Fruit fly (Drosophila melanogaster) whole organism, embryonic: ENCODE measurements around the gene Cad99C.

Source experiments
- Antp ChIP-seq: fragments of 200-800 bp; sonication (Bioruptor generic); optimal IDR thresholded peaks from 3 replicates; lab custom pipeline; 2016; ENCODE audit warnings: missing biosample characterization, missing genetic modification characterization
- Asciz ChIP-seq: fragments of 200-800 bp; sonication (Bioruptor generic); optimal IDR thresholded peaks from 2 replicates; lab custom pipeline; 2017; ENCODE audit warnings: missing biosample characterization, mild to moderate bottlenecking, missing genetic modification characterization, missing genetic modification reagents
- Atf-2 ChIP-seq: fragments of 200-800 bp; sonication (Bioruptor generic); optimal IDR thresholded peaks from 2 replicates; lab custom pipeline; 2016; ENCODE audit warnings: missing biosample characterization, missing genetic modification characterization
- Atf3 ChIP-seq: fragments of 200-800 bp; sonication (Bioruptor generic); optimal IDR thresholded peaks from 3 replicates; lab custom pipeline; 2016; ENCODE audit warnings: missing biosample characterization, missing genetic modification characterization
- Bdp1 ChIP-seq: fragments of 200-800 bp; sonication (Bioruptor generic); optimal IDR thresholded peaks from 3 replicates; lab custom pipeline; 2016; ENCODE audit warnings: missing biosample characterization, missing genetic modification characterization
- CG10366 ChIP-seq: fragments of 200-800 bp; sonication (Bioruptor generic); IDR thresholded peaks from 2 replicates; pipeline ENCODE4 v1.3.6; 2022; ENCODE audit warnings: missing biosample characterization, missing genetic modification characterization
- CG12104 ChIP-seq: fragments of 200-800 bp; sonication (Bioruptor generic); optimal IDR thresholded peaks from 3 replicates; lab custom pipeline; 2016; ENCODE audit warnings: missing biosample characterization, missing genetic modification characterization
- CG12942 ChIP-seq: fragments of 200-800 bp; sonication (Bioruptor generic); optimal IDR thresholded peaks from 3 replicates; lab custom pipeline; 2016; ENCODE audit warnings: missing biosample characterization, missing genetic modification characterization
- CG13775 ChIP-seq: fragments of 200-800 bp; sonication (Bioruptor generic); optimal IDR thresholded peaks from 3 replicates; lab custom pipeline; 2017; ENCODE audit warnings: missing biosample characterization, mild to moderate bottlenecking, missing genetic modification characterization
- CG14965 ChIP-seq: fragments of 200-800 bp; sonication (Bioruptor generic); optimal IDR thresholded peaks from 2 replicates; lab custom pipeline; 2016; ENCODE audit warnings: missing biosample characterization, missing genetic modification characterization, borderline replicate concordance
- CG15011 ChIP-seq: fragments of 200-800 bp; sonication (Bioruptor generic); optimal IDR thresholded peaks from 3 replicates; lab custom pipeline; 2018; ENCODE audit warnings: missing biosample characterization, mild to moderate bottlenecking, missing genetic modification characterization
- CG15073 ChIP-seq: fragments of 200-800 bp; sonication (Bioruptor generic); optimal IDR thresholded peaks from 2 replicates; lab custom pipeline; 2016; ENCODE audit warnings: missing biosample characterization, missing genetic modification characterization
- CG18764 ChIP-seq: fragments of 200-800 bp; sonication (Bioruptor generic); optimal IDR thresholded peaks from 3 replicates; lab custom pipeline; 2016; ENCODE audit warnings: missing biosample characterization, missing genetic modification characterization
- CG2116 ChIP-seq: fragments of 200-800 bp; sonication (Bioruptor generic); optimal IDR thresholded peaks from 3 replicates; lab custom pipeline; 2018; ENCODE audit warnings: missing biosample characterization, mild to moderate bottlenecking, missing genetic modification characterization
- CG31365 ChIP-seq: fragments of 200-800 bp; sonication (Bioruptor generic); optimal IDR thresholded peaks from 2 replicates; lab custom pipeline; 2018; ENCODE audit warnings: missing biosample characterization, mild to moderate bottlenecking, missing genetic modification characterization
- CG5180 ChIP-seq: fragments of 200-800 bp; sonication (Bioruptor generic); optimal IDR thresholded peaks from 3 replicates; lab custom pipeline; 2017; ENCODE audit warnings: missing biosample characterization, missing genetic modification characterization, mild to moderate bottlenecking, moderate library complexity, missing genetic modification reagents
- CG7271 ChIP-seq: fragments of 200-800 bp; sonication (Bioruptor generic); optimal IDR thresholded peaks from 2 replicates; lab custom pipeline; 2018; ENCODE audit warnings: missing biosample characterization, mild to moderate bottlenecking, missing genetic modification characterization, moderate library complexity
- CG7786 ChIP-seq: fragments of 200-800 bp; sonication (Bioruptor generic); optimal IDR thresholded peaks from 2 replicates; lab custom pipeline; 2016; ENCODE audit warnings: missing biosample characterization, missing genetic modification characterization
- CG7928 ChIP-seq: fragments of 200-800 bp; sonication (Bioruptor generic); optimal IDR thresholded peaks from 2 replicates; lab custom pipeline; 2017; ENCODE audit warnings: missing biosample characterization, mild to moderate bottlenecking, missing genetic modification characterization
- CG8089 ChIP-seq: fragments of 200-800 bp; sonication (Bioruptor generic); optimal IDR thresholded peaks from 3 replicates; lab custom pipeline; 2016; ENCODE audit warnings: missing biosample characterization, missing genetic modification characterization
- CG9932 ChIP-seq: fragments of 200-800 bp; sonication (Bioruptor generic); IDR thresholded peaks from 2 replicates; pipeline ENCODE4 v1.3.6; 2022; ENCODE audit warnings: missing biosample characterization, missing genetic modification characterization
- Drgx ChIP-seq: fragments of 200-800 bp; sonication (Bioruptor generic); IDR thresholded peaks from 2 replicates; pipeline ENCODE4 v1.3.6; 2022; ENCODE audit warnings: missing biosample characterization, missing genetic modification characterization
- Elba2 ChIP-seq: fragments of 200-800 bp; sonication (Bioruptor generic); optimal IDR thresholded peaks from 3 replicates; lab custom pipeline; 2016; ENCODE audit warnings: missing biosample characterization, missing genetic modification characterization
- Fer2 ChIP-seq: fragments of 200-800 bp; sonication (Bioruptor generic); optimal IDR thresholded peaks from 2 replicates; lab custom pipeline; 2018; ENCODE audit warnings: missing biosample characterization, mild to moderate bottlenecking, missing genetic modification characterization, moderate library complexity
- H2.0 ChIP-seq: fragments of 200-800 bp; sonication (Bioruptor generic); IDR thresholded peaks from 2 replicates; pipeline ENCODE4 v1.3.6; 2022; ENCODE audit warnings: missing biosample characterization, missing genetic modification characterization
- Hr51 ChIP-seq, 2 experiments: fragments of 200-800 bp; sonication (Bioruptor generic); optimal IDR thresholded peaks; 2 replicates in 1 of 2; 3 replicates in 1 of 2; lab custom pipeline; 2016 to 2018; ENCODE audit warnings: missing biosample characterization in 2 of 2, missing genetic modification characterization in 2 of 2, mild to moderate bottlenecking in 1 of 2, moderate library complexity in 1 of 2
- Hsf ChIP-seq: fragments of 200-800 bp; sonication (Bioruptor generic); optimal IDR thresholded peaks from 3 replicates; lab custom pipeline; 2016; ENCODE audit warnings: missing biosample characterization, missing genetic modification characterization
- MTF-1 ChIP-seq: fragments of 200-800 bp; sonication (Bioruptor generic); optimal IDR thresholded peaks from 2 replicates; lab custom pipeline; 2018; ENCODE audit warnings: missing biosample characterization, mild to moderate bottlenecking, missing genetic modification characterization, borderline replicate concordance
- Nf-YB ChIP-seq: fragments of 200-800 bp; sonication (Bioruptor generic); optimal IDR thresholded peaks from 3 replicates; lab custom pipeline; 2019; ENCODE audit warnings: missing biosample characterization, mild to moderate bottlenecking, missing genetic modification characterization, moderate library complexity
- Sry-δ ChIP-seq: fragments of 200-800 bp; sonication (Bioruptor generic); optimal IDR thresholded peaks from 2 replicates; lab custom pipeline; 2016; ENCODE audit warnings: missing biosample characterization, missing genetic modification characterization
- bigmax ChIP-seq: fragments of 200-800 bp; sonication (Bioruptor generic); optimal IDR thresholded peaks from 2 replicates; lab custom pipeline; 2018; ENCODE audit warnings: missing biosample characterization, mild to moderate bottlenecking, missing genetic modification characterization
- bsh ChIP-seq, 2 experiments: fragments of 200-800 bp; sonication (Bioruptor generic); optimal IDR thresholded peaks; 2 replicates each; lab custom pipeline; 2017 to 2018; ENCODE audit warnings: mild to moderate bottlenecking in 2 of 2, missing biosample characterization in 2 of 2, missing genetic modification characterization in 2 of 2, moderate library complexity in 1 of 2
- cad ChIP-seq: fragments of >200 bp; optimal IDR thresholded peaks from 2 replicates; lab custom pipeline; 2017; ENCODE audit warnings: missing biosample characterization, missing genetic modification characterization
- caup ChIP-seq: fragments of 200-800 bp; sonication (Bioruptor generic); optimal IDR thresholded peaks from 3 replicates; lab custom pipeline; 2017; ENCODE audit warnings: missing biosample characterization, mild to moderate bottlenecking, missing genetic modification characterization, moderate library complexity; ENCODE audit not compliant: severe bottlenecking
- chm ChIP-seq: fragments of 200-800 bp; sonication (Bioruptor generic); IDR thresholded peaks from 2 replicates; pipeline ENCODE4 v1.3.6; 2022; ENCODE audit warnings: missing biosample characterization, missing genetic modification characterization
- crol ChIP-seq: fragments of 200-800 bp; sonication (Bioruptor generic); IDR thresholded peaks from 2 replicates; pipeline ENCODE4 v1.3.6; 2022; ENCODE audit warnings: missing biosample characterization, missing genetic modification characterization
- emc ChIP-seq: fragments of 200-800 bp; sonication (Bioruptor generic); optimal IDR thresholded peaks from 2 replicates; lab custom pipeline; 2016; ENCODE audit warnings: missing biosample characterization, missing genetic modification characterization
- en ChIP-seq: fragments of 200-800 bp; sonication (Bioruptor generic); optimal IDR thresholded peaks from 2 replicates; lab custom pipeline; 2016; ENCODE audit warnings: missing biosample characterization, missing genetic modification characterization
- gce ChIP-seq: fragments of 200-800 bp; sonication (Bioruptor generic); IDR thresholded peaks from 3 replicates; pipeline ENCODE4 v1.3.6; 2022; ENCODE audit warnings: missing biosample characterization, missing genetic modification characterization
- ham ChIP-seq: fragments of 200-800 bp; sonication (Bioruptor generic); IDR thresholded peaks from 2 replicates; pipeline ENCODE4 v1.3.6; 2022; ENCODE audit warnings: missing biosample characterization, missing genetic modification characterization
- hkb ChIP-seq, 2 experiments: fragments of 200-800 bp in 1 of 2; fragments of >200 bp in 1 of 2; sonication (Bioruptor generic) in 1 of 2; IDR thresholded peaks in 1 of 2; optimal IDR thresholded peaks in 1 of 2; 2 replicates each; pipeline versions ENCODE4 v1.3.6 to Lab custom; 2017 to 2022; ENCODE audit warnings: missing biosample characterization in 1 of 2, missing genetic modification characterization in 1 of 2
- lilli ChIP-seq: fragments of 200-800 bp; sonication (Bioruptor generic); optimal IDR thresholded peaks from 3 replicates; lab custom pipeline; 2016; ENCODE audit warnings: missing biosample characterization, missing genetic modification characterization
- otp ChIP-seq: fragments of 200-800 bp; sonication (Bioruptor generic); IDR thresholded peaks from 3 replicates; pipeline ENCODE4, ENCODE4 v1.3.6; 2022; ENCODE audit warnings: missing biosample characterization, missing genetic modification characterization
- seq ChIP-seq: fragments of 200-800 bp; sonication (Bioruptor generic); IDR thresholded peaks from 2 replicates; pipeline ENCODE4 v1.3.6; 2022; ENCODE audit warnings: missing biosample characterization, missing genetic modification characterization
- so ChIP-seq: fragments of 200-800 bp; sonication (Bioruptor generic); IDR thresholded peaks from 3 replicates; pipeline ENCODE4 v1.3.6; 2022; ENCODE audit warnings: missing biosample characterization, missing genetic modification characterization
- stwl ChIP-seq: fragments of 200-800 bp; sonication (Bioruptor generic); optimal IDR thresholded peaks from 3 replicates; lab custom pipeline; 2018; ENCODE audit warnings: missing biosample characterization, mild to moderate bottlenecking, missing genetic modification characterization, moderate library complexity
- sug ChIP-seq: fragments of 200-800 bp; optimal IDR thresholded peaks from 2 replicates; lab custom pipeline; 2019; ENCODE audit warnings: missing biosample characterization, mild to moderate bottlenecking, missing genetic modification characterization, moderate library complexity
- tin ChIP-seq: fragments of 200-800 bp; sonication (Bioruptor generic); optimal IDR thresholded peaks from 3 replicates; lab custom pipeline; 2016; ENCODE audit warnings: missing biosample characterization, missing genetic modification characterization
- trem ChIP-seq: fragments of 200-800 bp; optimal IDR thresholded peaks from 3 replicates; lab custom pipeline; 2019; ENCODE audit warnings: missing biosample characterization, mild to moderate bottlenecking, missing genetic modification characterization, moderate library complexity
- tx ChIP-seq: fragments of 200-800 bp; sonication (Bioruptor generic); optimal IDR thresholded peaks from 2 replicates; lab custom pipeline; 2016; ENCODE audit warnings: missing biosample characterization, missing genetic modification characterization
- wor ChIP-seq: fragments of 200-800 bp; sonication (Bioruptor generic); IDR thresholded peaks from 2 replicates; pipeline ENCODE4 v1.3.6; 2022; ENCODE audit warnings: missing biosample characterization, missing genetic modification characterization

Gene Cad99C

dm6 chr3R:29830925-29831324 lies 10.5 kb upstream of the Cad99C start (continued):
- TF ChIP-seq Atf-2 (GFP tag; lab: Kevin White, UChicago) (no peak), Bdp1 (GFP tag; lab: Kevin White, UChicago) (no peak), CG14965 (GFP tag; lab: Kevin White, UChicago) (no peak), wor (GFP tag; lab: Robert Waterston, UW) (no peak), CG15011 (peak; percentile 40), bigmax (GFP tag; lab: Kevin White, UChicago) (peak; percentile 31), gce (GFP tag; lab: Robert Waterston, UW) (no peak), CG2116 (GFP tag; lab: Kevin White, UChicago) (no peak), ham (no peak), CG7928 (no peak), Asciz (GFP tag; lab: Kevin White, UChicago) (peak; percentile 79), Sry-δ (no peak), CG7271 (tag; lab: Kevin White, UChicago) (peak; percentile 85), Atf3 (GFP tag; lab: Kevin White, UChicago) (no peak), CG12942 (GFP tag; lab: Kevin White, UChicago) (no peak), CG31365 (tag; lab: Kevin White, UChicago) (peak; percentile 62), CG12104 (GFP tag; lab: Kevin White, UChicago) (peak; percentile 40), tin (GFP tag; lab: Kevin White, UChicago) (no peak), lilli (GFP tag; lab: Kevin White, UChicago) (no peak), CG18764 (peak; percentile 3), Antp (GFP tag; lab: Kevin White, UChicago) (no peak), en (GFP tag; lab: Kevin White, UChicago) (no peak), chm (GFP tag; lab: Robert Waterston, UW) (no peak), Drgx (GFP tag; lab: Robert Waterston, UW) (no peak), crol (no peak), CG5180 (GFP tag; lab: Kevin White, UChicago) (peak; percentile 39), stwl (no peak), CG8089 (no peak), cad (GFP tag; lab: Kevin White, UChicago) (no peak), Hsf (GFP tag; lab: Kevin White, UChicago) (no peak), hkb (optimal IDR thresholded peaks at IDR 0.05; lab: Kevin White, UChicago) (no peak), hkb (GFP tag; IDR thresholded peaks at IDR 0.05; lab: Robert Waterston, UW) (0 out of 2 replicates have a peak, but pooled peaks have one; percentile 16), otp (GFP tag; lab: Robert Waterston, UW) (0 out of 3 replicates have a peak, but pooled peaks have one; percentile 35), sug (tag; lab: Kevin White, UChicago) (no peak), caup (no peak), MTF-1 (peak; percentile 85), CG13775 (GFP tag; lab: Kevin White, UChicago) (no peak), Nf-YB (GFP tag; lab: Kevin White, UChicago) (no peak), CG15073 (GFP tag; lab: Kevin White, UChicago) (no peak), emc (no peak), tx (GFP tag; lab: Kevin White, UChicago) (no peak), H2.0 (GFP tag; lab: Robert Waterston, UW) (no peak), CG7786 (no peak), Elba2 (no peak), bsh (GFP tag; optimal IDR thresholded peaks at IDR 0.05; lab: Kevin White, UChicago) (no peak), trem (tag; lab: Kevin White, UChicago) (peak; percentile 56), seq (no peak), CG10366 (GFP tag; lab: Robert Waterston, UW) (no peak), Fer2 (tag; lab: Kevin White, UChicago) (no peak), Hr51 (GFP tag; optimal IDR thresholded peaks at IDR 0.05; lab: Kevin White, UChicago) (no peak), so (GFP tag; lab: Robert Waterston, UW) (peak; percentile 21; the same call in 1 of the 3 replicates), CG9932 (GFP tag; lab: Robert Waterston, UW) (no peak)
